Worm (Caenorhabditis elegans): ENCODE measurements around the gene hlh-28.
A peak's percentile ranks its signal among the peaks of the same experiment; 100 is the strongest.

hlh-28 gene

ce11 chrX:17545498-17545897 is 5.4 kb upstream of the hlh-28 start (continued):
- TF ChIP-seq ceh-79 (tag; optimal IDR thresholded peaks at IDR 0.05) (no peak), mcd-1 (GFP tag; IDR thresholded peaks at IDR 0.05) (peak; percentile 51; the same call in 1 of the 2 replicates), hsf-1 (GFP tag; IDR thresholded peaks at IDR 0.05) (no peak), hlh-12 (tag; optimal IDR thresholded peaks at IDR 0.05) (no peak), nfya-2 (GFP tag; IDR thresholded peaks at IDR 0.05) (no peak), F33H1.4 (GFP tag; IDR thresholded peaks at IDR 0.05) (no peak), fkh-3 (tag; optimal IDR thresholded peaks at IDR 0.05) (no peak), nhr-90 (tag; optimal IDR thresholded peaks at IDR 0.05) (no peak), tbx-9 (tag; optimal IDR thresholded peaks at IDR 0.05; ENCODE audit: borderline replicate concordance) (no peak), ZK185.1 (tag; optimal IDR thresholded peaks at IDR 0.05; ENCODE audit: poor library complexity, severe bottlenecking) (peak; percentile 54), nhr-179 (tag; optimal IDR thresholded peaks at IDR 0.05) (no peak), Y53F4B.3 (GFP tag; IDR thresholded peaks at IDR 0.05) (no peak), egrh-3 (GFP tag; IDR thresholded peaks at IDR 0.05) (no peak), B0261.1 (tag; optimal IDR thresholded peaks at IDR 0.05) (no peak), aptf-2 (GFP tag; conservative IDR thresholded peaks at IDR 0.05) (no peak), pbrm-1 (GFP tag; IDR thresholded peaks at IDR 0.05) (0 out of 2 replicates have a peak, but pooled peaks have one; percentile 29), nfyb-1 (GFP tag; IDR thresholded peaks at IDR 0.05) (0 out of 2 replicates have a peak, but pooled peaks have one; percentile 27), let-607 (tag; optimal IDR thresholded peaks at IDR 0.05) (no peak), lin-40 (tag; optimal IDR thresholded peaks at IDR 0.05) (peak; percentile 85), snpc-3.4 (tag; optimal IDR thresholded peaks at IDR 0.05) (no peak), ztf-3 (GFP tag; optimal IDR thresholded peaks at IDR 0.05) (no peak), atf-7 (tag; optimal IDR thresholded peaks at IDR 0.05) (no peak), madf-8 (GFP tag; conservative IDR thresholded peaks at IDR 0.05) (no peak), let-526 (GFP tag; IDR thresholded peaks at IDR 0.05) (no peak), ztf-22 (GFP tag; optimal IDR thresholded peaks at IDR 0.05) (no peak), Y67H2A.10 (GFP tag; conservative IDR thresholded peaks at IDR 0.05) (no peak), unc-62 (GFP tag; optimal IDR thresholded peaks at IDR 0.05) (no peak), snpc-1.3 (tag; optimal IDR thresholded peaks at IDR 0.05; ENCODE audit: insufficient read depth) (no peak), madf-3 (GFP tag; IDR thresholded peaks at IDR 0.05) (no peak), hrde-1 (tag; optimal IDR thresholded peaks at IDR 0.05; ENCODE audit: borderline replicate concordance) (no peak), dpff-1 (tag; optimal IDR thresholded peaks at IDR 0.05) (no peak), sdz-38 (tag; optimal IDR thresholded peaks at IDR 0.05) (no peak), egl-44 (GFP tag; IDR thresholded peaks at IDR 0.05) (no peak), T26A5.8 (tag; optimal IDR thresholded peaks at IDR 0.05) (no peak), ama-1 (optimal IDR thresholded peaks at IDR 0.05) (no peak), ama-1 (GFP tag; optimal IDR thresholded peaks at IDR 0.05) (no peak), T07F8.4 (tag; optimal IDR thresholded peaks at IDR 0.05) (no peak), efl-1 (GFP tag; optimal IDR thresholded peaks at IDR 0.05) (no peak), dox-1 (GFP tag; IDR thresholded peaks at IDR 0.05) (peak; percentile 92), F10E7.11 (tag; optimal IDR thresholded peaks at IDR 0.05) (no peak), nhr-120 (GFP tag; IDR thresholded peaks at IDR 0.05) (no peak), ztf-26 (tag; optimal IDR thresholded peaks at IDR 0.05) (peak; percentile 32), hlh-26 (GFP tag; conservative IDR thresholded peaks at IDR 0.05) (no peak), C17E4.6 (GFP tag; IDR thresholded peaks at IDR 0.05) (no peak), unc-130 (GFP tag; optimal IDR thresholded peaks at IDR 0.05) (no peak), lin-26 (GFP tag; IDR thresholded peaks at IDR 0.05) (no peak), Y95B8A.8 (GFP tag; IDR thresholded peaks at IDR 0.05) (no peak), bed-2 (GFP tag; IDR thresholded peaks at IDR 0.05) (no peak), ceh-91 (GFP tag; IDR thresholded peaks at IDR 0.05) (no peak), ztf-6 (GFP tag; IDR thresholded peaks at IDR 0.05) (no peak)
